Worm (Caenorhabditis elegans) whole organism, midembryonic: ENCODE data around the gene unc-23.

Source experiments
- cog-1 ChIP-seq: sonication (generic microtip); optimal IDR thresholded peaks from 2 replicates; lab custom pipeline; 2016; ENCODE audit warnings: missing genetic modification characterization, missing compliant biosample characterization
- flt-1 ChIP-seq: fragments of 200-800 bp; sonication (Bioruptor generic); IDR thresholded peaks from 2 replicates; pipeline ENCODE4 v1.3.6; 2022; ENCODE audit warnings: missing genetic modification characterization, missing compliant biosample characterization
- med-1 ChIP-seq: sonication (generic microtip); optimal IDR thresholded peaks from 2 replicates; lab custom pipeline; 2017; ENCODE audit warnings: missing genetic modification characterization, mild to moderate bottlenecking, missing compliant biosample characterization, antibody characterized with exemption, missing genetic modification reagents; ENCODE audit not compliant: insufficient read depth
- ref-1 ChIP-seq: fragments of 200-800 bp; sonication (Bioruptor generic); conservative IDR thresholded peaks from 2 replicates; pipeline ENCODE4 v1.3.6; 2022; ENCODE audit warnings: missing genetic modification reagents, missing genetic modification characterization, missing compliant biosample characterization
- tab-1 ChIP-seq: fragments of 200-800 bp; sonication (Bioruptor generic); IDR thresholded peaks from 2 replicates; pipeline ENCODE4 v1.3.6; 2022; ENCODE audit warnings: missing genetic modification characterization, missing compliant biosample characterization
- ztf-23 ChIP-seq: fragments of 200-800 bp; sonication (Bioruptor generic); IDR thresholded peaks from 2 replicates; pipeline ENCODE4 v1.3.6; 2022; ENCODE audit warnings: missing genetic modification reagents, missing genetic modification characterization, missing compliant biosample characterization
- ztf-29 ChIP-seq: fragments of 200-800 bp; sonication (Bioruptor generic); IDR thresholded peaks from 2 replicates; pipeline ENCODE4 v1.3.6; 2022; ENCODE audit warnings: missing genetic modification reagents, missing genetic modification characterization, missing compliant biosample characterization

DNA sequence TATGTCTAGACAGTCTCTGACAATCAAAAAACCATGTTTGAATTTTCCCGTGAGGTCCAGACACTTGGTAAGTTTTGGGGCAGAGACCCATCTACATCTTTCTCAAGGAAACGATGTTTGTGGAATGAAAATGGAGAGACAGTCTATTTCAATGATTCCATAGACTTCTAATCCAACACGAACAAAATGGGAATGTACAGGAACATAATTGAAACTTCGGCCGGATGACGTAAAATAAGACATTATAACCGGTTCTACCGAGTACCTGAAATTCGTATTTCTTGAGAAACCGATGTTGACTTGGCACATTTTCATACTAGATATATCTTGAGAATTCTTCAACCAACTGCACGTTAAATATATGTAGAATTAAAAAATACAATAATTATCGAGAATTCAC is 51.9 kb downstream of the unc-23 start, which contains the start of gene str-87:
- TF ChIP-seq flt-1 (GFP tag; lab: Robert Waterston, UW): no peak
- TF ChIP-seq ztf-29 (GFP tag; lab: Robert Waterston, UW): no peak
- no peak for TF ChIP-seq med-1 (GFP tag; lab: Kevin White, UChicago)
- no peak for TF ChIP-seq ztf-23 (GFP tag; lab: Robert Waterston, UW)
- TF ChIP-seq cog-1 (tag; lab: Kevin White, UChicago): no peak
- no peak for TF ChIP-seq tab-1 (GFP tag; lab: Robert Waterston, UW)
- TF ChIP-seq ref-1 (GFP tag; lab: Robert Waterston, UW): no peak
